Fruit fly (Drosophila melanogaster) whole organism, embryonic: ENCODE data around the gene CG43935.

Experiments
- Bdp1 ChIP-seq: fragments of 200-800 bp; sonication (Bioruptor generic); optimal IDR thresholded peaks from 3 replicates; lab custom pipeline; 2016; ENCODE audit warnings: missing biosample characterization, missing genetic modification characterization
- CG12104 ChIP-seq: fragments of 200-800 bp; sonication (Bioruptor generic); optimal IDR thresholded peaks from 3 replicates; lab custom pipeline; 2016; ENCODE audit warnings: missing biosample characterization, missing genetic modification characterization
- CG12769 ChIP-seq: fragments of 200-800 bp; sonication (Bioruptor generic); optimal IDR thresholded peaks from 2 replicates; lab custom pipeline; 2019; ENCODE audit warnings: missing biosample characterization, mild to moderate bottlenecking, missing genetic modification characterization, moderate library complexity
- CG14441 ChIP-seq: fragments of 200-800 bp; sonication (Bioruptor generic); IDR thresholded peaks from 2 replicates; pipeline ENCODE4 v1.3.6; 2022; ENCODE audit warnings: missing biosample characterization, missing genetic modification characterization
- CG1602 ChIP-seq: fragments of 200-800 bp; sonication (Bioruptor generic); optimal IDR thresholded peaks from 3 replicates; lab custom pipeline; 2016; ENCODE audit warnings: missing biosample characterization, missing genetic modification characterization
- CG17385 ChIP-seq: fragments of 200-800 bp; sonication (Bioruptor generic); optimal IDR thresholded peaks from 3 replicates; lab custom pipeline; 2018; ENCODE audit warnings: missing biosample characterization, mild to moderate bottlenecking, missing genetic modification characterization
- CG18011 ChIP-seq: fragments of 200-800 bp; sonication (Bioruptor generic); optimal IDR thresholded peaks from 2 replicates; lab custom pipeline; 2017; ENCODE audit warnings: missing biosample characterization, missing genetic modification characterization, mild to moderate bottlenecking, moderate library complexity, missing genotype
- CG1832 ChIP-seq: fragments of 200-800 bp; sonication (Bioruptor generic); optimal IDR thresholded peaks from 2 replicates; lab custom pipeline; 2017; ENCODE audit warnings: missing biosample characterization, mild to moderate bottlenecking, missing genetic modification characterization, inconsistent platforms
- CG33213 ChIP-seq: fragments of 200-800 bp; sonication (Bioruptor generic); optimal IDR thresholded peaks from 3 replicates; lab custom pipeline; 2016; ENCODE audit warnings: missing biosample characterization, missing genetic modification characterization
- CG4282 ChIP-seq: fragments of 200-800 bp; sonication (Bioruptor generic); optimal IDR thresholded peaks from 2 replicates; lab custom pipeline; 2016; ENCODE audit warnings: missing biosample characterization, missing genetic modification characterization
- CG5245 ChIP-seq: fragments of 200-800 bp; sonication (Bioruptor generic); optimal IDR thresholded peaks from 3 replicates; lab custom pipeline; 2016; ENCODE audit warnings: missing biosample characterization, missing genetic modification characterization
- CG6683 ChIP-seq: fragments of 200-800 bp; sonication (Bioruptor generic); optimal IDR thresholded peaks from 2 replicates; lab custom pipeline; 2017; ENCODE audit warnings: missing biosample characterization, mild to moderate bottlenecking, missing genetic modification characterization, missing genetic modification reagents
- CG7271 ChIP-seq: fragments of 200-800 bp; sonication (Bioruptor generic); optimal IDR thresholded peaks from 2 replicates; lab custom pipeline; 2018; ENCODE audit warnings: missing biosample characterization, mild to moderate bottlenecking, missing genetic modification characterization, moderate library complexity
- CG7372 ChIP-seq: fragments of 200-800 bp; sonication (Bioruptor generic); IDR thresholded peaks from 2 replicates; pipeline ENCODE4 v1.3.6; 2022; ENCODE audit warnings: missing biosample characterization, missing genetic modification characterization
- CG8359 ChIP-seq: fragments of 200-800 bp; sonication (Bioruptor generic); optimal IDR thresholded peaks from 2 replicates; lab custom pipeline; 2017; ENCODE audit warnings: missing biosample characterization, mild to moderate bottlenecking, missing genetic modification characterization, borderline replicate concordance
- CG9727 ChIP-seq: fragments of 200-800 bp; sonication (Bioruptor generic); optimal IDR thresholded peaks from 3 replicates; lab custom pipeline; 2017; ENCODE audit warnings: missing biosample characterization, mild to moderate bottlenecking, missing genetic modification characterization
- Chrac-16 ChIP-seq: fragments of 200-800 bp; sonication (Bioruptor generic); optimal IDR thresholded peaks from 3 replicates; lab custom pipeline; 2016; ENCODE audit warnings: missing biosample characterization, missing genetic modification characterization
- Dbx ChIP-seq: fragments of 200-800 bp; sonication (Bioruptor generic); IDR thresholded peaks from 3 replicates; pipeline ENCODE4 v1.3.6; 2022; ENCODE audit warnings: missing biosample characterization, missing genetic modification characterization
- Doc3 ChIP-seq: fragments of 200-800 bp; sonication (Bioruptor generic); IDR thresholded peaks from 3 replicates; pipeline ENCODE4 v1.3.6; 2022; ENCODE audit warnings: missing biosample characterization, missing genetic modification characterization; ENCODE audit not compliant: partially characterized antibody
- E2f2 ChIP-seq: fragments of 200-800 bp; sonication (Bioruptor generic); IDR thresholded peaks from 2 replicates; pipeline ENCODE4 v1.3.6; 2022; ENCODE audit warnings: missing biosample characterization, missing genetic modification characterization
- Fer1 ChIP-seq: fragments of 200-800 bp; sonication (Bioruptor generic); optimal IDR thresholded peaks from 2 replicates; lab custom pipeline; 2017; ENCODE audit warnings: missing biosample characterization, mild to moderate bottlenecking, missing genetic modification characterization
- Fer2 ChIP-seq: fragments of 200-800 bp; sonication (Bioruptor generic); optimal IDR thresholded peaks from 2 replicates; lab custom pipeline; 2018; ENCODE audit warnings: missing biosample characterization, mild to moderate bottlenecking, missing genetic modification characterization, moderate library complexity
- H15 ChIP-seq: fragments of 200-800 bp; sonication (Bioruptor generic); IDR thresholded peaks from 3 replicates; pipeline ENCODE4 v1.3.6; 2022; ENCODE audit warnings: missing biosample characterization, missing genetic modification characterization
- H2.0 ChIP-seq: fragments of 200-800 bp; sonication (Bioruptor generic); IDR thresholded peaks from 2 replicates; pipeline ENCODE4 v1.3.6; 2022; ENCODE audit warnings: missing biosample characterization, missing genetic modification characterization
- Hmx ChIP-seq: fragments of 200-800 bp; sonication (Bioruptor generic); optimal IDR thresholded peaks from 2 replicates; lab custom pipeline; 2016; ENCODE audit warnings: missing biosample characterization, missing genetic modification characterization
- Hr51 ChIP-seq, 2 experiments: fragments of 200-800 bp; sonication (Bioruptor generic); optimal IDR thresholded peaks; 2 replicates in 1 of 2; 3 replicates in 1 of 2; lab custom pipeline; 2016 to 2018; ENCODE audit warnings: missing biosample characterization in 2 of 2, missing genetic modification characterization in 2 of 2, mild to moderate bottlenecking in 1 of 2, moderate library complexity in 1 of 2
- Nf-YA ChIP-seq: fragments of 200-800 bp; sonication (Bioruptor generic); IDR thresholded peaks from 2 replicates; pipeline ENCODE4 v1.3.6; 2022; ENCODE audit warnings: missing biosample characterization, missing genetic modification characterization
- NfI ChIP-seq: fragments of 200-800 bp; sonication (Bioruptor generic); optimal IDR thresholded peaks from 3 replicates; lab custom pipeline; 2018; ENCODE audit warnings: missing biosample characterization, mild to moderate bottlenecking, missing genetic modification characterization, moderate library complexity
- Side ChIP-seq: fragments of 200-800 bp; sonication (Bioruptor generic); optimal IDR thresholded peaks from 2 replicates; lab custom pipeline; 2016; ENCODE audit warnings: missing biosample characterization, missing genetic modification characterization
- Trl ChIP-seq, 3 experiments: fragments of >200 bp in 2 of 3; fragments of 200-800 bp in 1 of 3; sonication (Bioruptor generic) in 1 of 3; optimal IDR thresholded peaks; 2 replicates in 1 of 3; 3 replicates in 2 of 3; lab custom pipeline; 2016 to 2017; ENCODE audit warnings: missing biosample characterization in 1 of 3, missing genetic modification characterization in 1 of 3
- Usf ChIP-seq: fragments of 200-800 bp; sonication (Bioruptor generic); optimal IDR thresholded peaks from 2 replicates; lab custom pipeline; 2017; ENCODE audit warnings: missing genotype, missing biosample characterization, missing genetic modification characterization
- bab2 ChIP-seq: fragments of 200-800 bp; sonication (Bioruptor generic); optimal IDR thresholded peaks from 2 replicates; lab custom pipeline; 2016; ENCODE audit warnings: missing biosample characterization, missing genetic modification characterization
- btn ChIP-seq: fragments of 200-800 bp; sonication (Bioruptor generic); optimal IDR thresholded peaks from 2 replicates; lab custom pipeline; 2016; ENCODE audit warnings: missing biosample characterization, missing genetic modification characterization
- cas ChIP-seq: fragments of 200-800 bp; sonication (Bioruptor generic); IDR thresholded peaks from 2 replicates; pipeline ENCODE4 v1.3.6; 2022; ENCODE audit warnings: missing biosample characterization, missing genetic modification characterization
- corto ChIP-seq: fragments of 200-800 bp; sonication (Bioruptor generic); optimal IDR thresholded peaks from 2 replicates; lab custom pipeline; 2016; ENCODE audit warnings: missing biosample characterization, mild to moderate bottlenecking, missing genetic modification characterization, moderate library complexity
- cwo ChIP-seq: fragments of 200-800 bp; sonication (Bioruptor generic); optimal IDR thresholded peaks from 3 replicates; lab custom pipeline; 2017; ENCODE audit warnings: missing biosample characterization, missing genetic modification characterization, mild to moderate bottlenecking, moderate library complexity, missing genetic modification reagents
- dysf ChIP-seq: fragments of 200-800 bp; sonication (Bioruptor generic); IDR thresholded peaks from 3 replicates; pipeline ENCODE4 v1.3.6; 2022; ENCODE audit warnings: missing biosample characterization, missing genetic modification characterization
- fru ChIP-seq: fragments of >200 bp; optimal IDR thresholded peaks from 2 replicates; lab custom pipeline; 2017
- gcm ChIP-seq: fragments of 200-800 bp; sonication (Bioruptor generic); optimal IDR thresholded peaks from 2 replicates; lab custom pipeline; 2019; ENCODE audit warnings: missing biosample characterization, mild to moderate bottlenecking, missing genetic modification characterization, moderate library complexity
- gem ChIP-seq: fragments of 200-800 bp; sonication (Bioruptor generic); optimal IDR thresholded peaks from 2 replicates; lab custom pipeline; 2019; ENCODE audit warnings: missing biosample characterization, mild to moderate bottlenecking, missing genetic modification characterization, moderate library complexity
- hbn ChIP-seq: fragments of 200-800 bp; sonication (Bioruptor generic); IDR thresholded peaks from 2 replicates; pipeline ENCODE4 v1.3.6; 2022; ENCODE audit warnings: missing biosample characterization, missing genetic modification characterization; ENCODE audit not compliant: partially characterized antibody
- mam ChIP-seq: fragments of 200-800 bp; sonication (Bioruptor generic); optimal IDR thresholded peaks from 3 replicates; lab custom pipeline; 2016; ENCODE audit warnings: missing biosample characterization, missing genetic modification characterization
- mirr ChIP-seq: fragments of 200-800 bp; sonication (Bioruptor generic); optimal IDR thresholded peaks from 3 replicates; lab custom pipeline; 2018; ENCODE audit warnings: missing biosample characterization, mild to moderate bottlenecking, missing genetic modification characterization
- pb ChIP-seq: fragments of 200-800 bp; sonication (Bioruptor generic); optimal IDR thresholded peaks from 3 replicates; lab custom pipeline; 2016; ENCODE audit warnings: missing biosample characterization, missing genetic modification characterization
- pita ChIP-seq: fragments of 200-800 bp; sonication (Bioruptor generic); optimal IDR thresholded peaks from 2 replicates; lab custom pipeline; 2017; ENCODE audit warnings: missing biosample characterization, mild to moderate bottlenecking, missing genetic modification characterization
- sens ChIP-seq: fragments of 200-800 bp; sonication (Bioruptor generic); peaks from one replicate; lab custom pipeline; 2016; ENCODE audit warnings: missing biosample characterization, missing genetic modification characterization
- slou ChIP-seq: fragments of 200-800 bp; sonication (Bioruptor generic); optimal IDR thresholded peaks from 3 replicates; lab custom pipeline; 2016; ENCODE audit warnings: missing biosample characterization, missing genetic modification characterization
- unc-4 ChIP-seq: fragments of 200-800 bp; sonication (Bioruptor generic); IDR thresholded peaks from 2 replicates; pipeline ENCODE4 v1.3.6; 2022; ENCODE audit warnings: missing biosample characterization, missing genetic modification characterization; ENCODE audit not compliant: partially characterized antibody
- wdn ChIP-seq: fragments of 200-800 bp; sonication (Bioruptor generic); IDR thresholded peaks from 2 replicates; pipeline ENCODE4 v1.3.6; 2022; ENCODE audit warnings: missing biosample characterization, missing genetic modification characterization
- wor ChIP-seq: fragments of 200-800 bp; sonication (Bioruptor generic); IDR thresholded peaks from 2 replicates; pipeline ENCODE4 v1.3.6; 2022; ENCODE audit warnings: missing biosample characterization, missing genetic modification characterization
- z ChIP-seq: fragments of 200-800 bp; sonication (Bioruptor generic); IDR thresholded peaks from 3 replicates; pipeline ENCODE4 v1.3.6; 2022; ENCODE audit warnings: missing biosample characterization, missing genetic modification characterization

CG43935 gene

dm6 chr3R:27070906-27071498 is 5.8 kb downstream of the CG43935 start (continued):
- TF ChIP-seq CG7271 (tag; lab: Kevin White, UChicago) (no peak), slou (no peak), cwo (GFP tag; lab: Kevin White, UChicago) (no peak), Doc3 (GFP tag; lab: Robert Waterston, UW) (no peak), cas (GFP tag; lab: Robert Waterston, UW) (no peak), CG1832 (no peak), Fer1 (GFP tag; lab: Kevin White, UChicago) (no peak), NfI (peak; percentile 1), CG6683 (GFP tag; lab: Kevin White, UChicago) (no peak), CG9727 (GFP tag; lab: Kevin White, UChicago) (no peak), H2.0 (GFP tag; lab: Robert Waterston, UW) (peak; percentile 12; the same call in 1 of the 2 replicates), Dbx (GFP tag; lab: Robert Waterston, UW) (no peak), hbn (GFP tag; lab: Robert Waterston, UW) (no peak), fru (no peak), CG7372 (no peak), z (0 out of 3 replicates have a peak, but pooled peaks have one; percentile 8), bab2 (GFP tag; lab: Kevin White, UChicago) (no peak), Nf-YA (no peak), CG5245 (no peak), CG18011 (GFP tag; lab: Kevin White, UChicago) (no peak), gcm (GFP tag; lab: Kevin White, UChicago) (no peak), wor (GFP tag; lab: Robert Waterston, UW) (0 out of 2 replicates have a peak, but pooled peaks have one; percentile 18), CG14441 (GFP tag; lab: Robert Waterston, UW) (peak; percentile 31; the same call in 1 of the 2 replicates), CG1602 (no peak), CG12769 (tag; lab: Kevin White, UChicago) (peak; percentile 23), Hr51 (GFP tag; optimal IDR thresholded peaks at IDR 0.05; lab: Kevin White, UChicago) (peak in 1 of 2 experiments; percentile 25), sens (GFP tag; lab: Kevin White, UChicago) (peak; percentile 67), gem (tag; lab: Kevin White, UChicago) (peak; percentile 14), CG12104 (GFP tag; lab: Kevin White, UChicago) (no peak)

dm6 chr3R:27075694-27076093 is 10.5 kb downstream of the CG43935 start, which contains the start of gene CG14257:
TSS of gene CG14257 (plus strand) at chr3R:27075870.
- TF ChIP-seq E2f2 (GFP tag; lab: Robert Waterston, UW) (no peak), pb (GFP tag; lab: Kevin White, UChicago) (no peak), mam (no peak), pita (GFP tag; lab: Kevin White, UChicago) (no peak), wdn (no peak), Bdp1 (no peak), sens (GFP tag; lab: Kevin White, UChicago) (peak; percentile 44), CG17385 (no peak), mirr (GFP tag; lab: Kevin White, UChicago) (no peak), dysf (no peak), btn (no peak), Hmx (GFP tag; lab: Kevin White, UChicago) (no peak), H15 (GFP tag; lab: Robert Waterston, UW) (no peak), Chrac-16 (GFP tag; lab: Kevin White, UChicago) (no peak), CG8359 (GFP tag; lab: Kevin White, UChicago) (no peak), corto (GFP tag; lab: Kevin White, UChicago) (no peak), Usf (no peak), Fer2 (no peak), Trl (optimal IDR thresholded peaks at IDR 0.05; lab: Kevin White, UChicago) (peak in 1 of 2 experiments; percentile 49), Trl (GFP tag; optimal IDR thresholded peaks at IDR 0.05; lab: Kevin White, UChicago) (no peak), CG33213 (GFP tag; lab: Kevin White, UChicago) (no peak), unc-4 (GFP tag; lab: Robert Waterston, UW) (no peak), Side (no peak), CG4282 (GFP tag; lab: Kevin White, UChicago) (no peak)
